Worm (Caenorhabditis elegans) whole organism, mixed stage, embryonic: ENCODE data around the gene rpl-36.A.

Source experiments
- nhr-28 ChIP-seq: fragments of 150-350 bp; optimal IDR thresholded peaks from 2 replicates; lab custom pipeline; 2014; ENCODE audit warnings: missing biosample characterization, missing genetic modification characterization
- pha-4 ChIP-seq: fragments of 150-350 bp; optimal IDR thresholded peaks from 2 replicates; lab custom pipeline; 2018; ENCODE audit warnings: missing biosample characterization, missing genetic modification reagents, missing genetic modification characterization
- snpc-4 ChIP-seq: fragments of 150-350 bp; optimal IDR thresholded peaks from 2 replicates; lab custom pipeline; 2014; ENCODE audit warnings: missing biosample characterization, missing genetic modification characterization
- unc-62 ChIP-seq: fragments of 150-350 bp; optimal IDR thresholded peaks from 2 replicates; lab custom pipeline; 2014; ENCODE audit warnings: missing biosample characterization, missing genetic modification reagents, missing genetic modification characterization

- TF ChIP-seq nhr-28 = no peak
- no peak for TF ChIP-seq unc-62 (GFP tag; lab: Kevin White, UChicago)
- TF ChIP-seq pha-4 (tag; lab: Kevin White, UChicago) = no peak
- no peak for TF ChIP-seq snpc-4 (tag; lab: Kevin White, UChicago)
These were observed 37.8 kb upstream of the rpl-36.A start, which contains the start of gene F40F8.5 for ce11 chrII:11134828-11135227.
